Worm (Caenorhabditis elegans) whole organism, young adult: ENCODE data around the gene F21D9.4.

Experiments used
- B0035.1 ChIP-seq: sonication (generic microtip); optimal IDR thresholded peaks from 2 replicates; lab custom pipeline; 2016; ENCODE audit warnings: missing genetic modification characterization, mild to moderate bottlenecking, missing compliant biosample characterization, missing genotype, missing genetic modification reagents
- B0261.1 ChIP-seq: sonication (generic microtip); optimal IDR thresholded peaks from 2 replicates; lab custom pipeline; 2016; ENCODE audit warnings: mild to moderate bottlenecking, missing genetic modification characterization, moderate library complexity, missing compliant biosample characterization
- F22D6.2 ChIP-seq: sonication (generic microtip); optimal IDR thresholded peaks from 2 replicates; lab custom pipeline; 2016; ENCODE audit warnings: mild to moderate bottlenecking, missing genetic modification characterization, missing compliant biosample characterization
- F49E8.2 ChIP-seq: sonication (generic microtip); optimal IDR thresholded peaks from 3 replicates; lab custom pipeline; 2017; ENCODE audit warnings: missing genetic modification characterization, mild to moderate bottlenecking, missing compliant biosample characterization, antibody characterized with exemption, moderate library complexity; ENCODE audit not compliant: insufficient read depth
- F52B5.7 ChIP-seq: sonication (generic microtip); optimal IDR thresholded peaks from 2 replicates; lab custom pipeline; 2016; ENCODE audit warnings: mild to moderate bottlenecking, missing genetic modification characterization, missing compliant biosample characterization
- F57A8.1 ChIP-seq: fragments of 200-800 bp; sonication (Bioruptor generic); optimal IDR thresholded peaks from 2 replicates; lab custom pipeline; 2018; ENCODE audit warnings: mild to moderate bottlenecking, missing genetic modification characterization, moderate library complexity, missing compliant biosample characterization
- T07F8.4 ChIP-seq: sonication (generic microtip); optimal IDR thresholded peaks from 2 replicates; lab custom pipeline; 2016; ENCODE audit warnings: mild to moderate bottlenecking, missing genetic modification characterization, moderate library complexity, missing compliant biosample characterization
- Y53F4B.3 ChIP-seq: fragments of 200-800 bp; sonication (Bioruptor generic); IDR thresholded peaks from 2 replicates; pipeline ENCODE4 v1.3.6; 2022; ENCODE audit warnings: missing genetic modification reagents, missing genetic modification characterization, missing compliant biosample characterization
- Y56A3A.18 ChIP-seq: fragments of 200-800 bp; sonication (Bioruptor generic); IDR thresholded peaks from 2 replicates; pipeline ENCODE4 v1.3.6; 2022; ENCODE audit warnings: missing genetic modification reagents, missing genetic modification characterization, missing compliant biosample characterization
- Y79H2A.3 ChIP-seq: fragments of 200-800 bp; sonication (Bioruptor generic); conservative IDR thresholded peaks from 2 replicates; pipeline ENCODE4 v1.3.6; 2022; ENCODE audit warnings: missing genetic modification reagents, missing genetic modification characterization, missing compliant biosample characterization
- ZK185.1 ChIP-seq: sonication (generic microtip); optimal IDR thresholded peaks from 2 replicates; lab custom pipeline; 2016; ENCODE audit warnings: mild to moderate bottlenecking, missing genetic modification characterization, missing compliant biosample characterization; ENCODE audit not compliant: poor library complexity, severe bottlenecking
- atf-7 ChIP-seq: sonication (generic microtip); optimal IDR thresholded peaks from 2 replicates; lab custom pipeline; 2017; ENCODE audit warnings: mild to moderate bottlenecking, missing genetic modification characterization, missing compliant biosample characterization
- athp-1 ChIP-seq: sonication (generic microtip); optimal IDR thresholded peaks from 2 replicates; lab custom pipeline; 2017; ENCODE audit warnings: mild to moderate bottlenecking, missing genetic modification characterization, missing compliant biosample characterization
- ccch-3 ChIP-seq: fragments of 200-800 bp; sonication (Bioruptor generic); optimal IDR thresholded peaks from 2 replicates; lab custom pipeline; 2018; ENCODE audit warnings: mild to moderate bottlenecking, missing genetic modification characterization, missing compliant biosample characterization
- ceh-40 ChIP-seq: fragments of 200-800 bp; sonication (Bioruptor generic); IDR thresholded peaks from 2 replicates; pipeline ENCODE4 v1.3.6; 2022; ENCODE audit warnings: missing genetic modification characterization, missing compliant biosample characterization
- ceh-58 ChIP-seq: fragments of 200-800 bp; sonication (Bioruptor generic); IDR thresholded peaks from 2 replicates; pipeline ENCODE4 v1.3.6; 2022; ENCODE audit warnings: missing genetic modification characterization, missing compliant biosample characterization
- die-1 ChIP-seq: sonication (generic microtip); optimal IDR thresholded peaks from 2 replicates; lab custom pipeline; 2016; ENCODE audit warnings: missing genotype, mild to moderate bottlenecking, missing genetic modification characterization, missing compliant biosample characterization
- dpff-1 ChIP-seq: sonication (generic microtip); optimal IDR thresholded peaks from 2 replicates; lab custom pipeline; 2017; ENCODE audit warnings: mild to moderate bottlenecking, missing genetic modification characterization, missing compliant biosample characterization
- efl-1 ChIP-seq: fragments of 150-350 bp; optimal IDR thresholded peaks from 2 replicates; lab custom pipeline; 2014; ENCODE audit warnings: missing biosample characterization, missing genetic modification reagents, missing genetic modification characterization
- egl-44 ChIP-seq: fragments of 200-800 bp; sonication (Bioruptor generic); IDR thresholded peaks from 2 replicates; pipeline ENCODE4 v1.3.6; 2022; ENCODE audit warnings: missing genetic modification reagents, missing genetic modification characterization, missing compliant biosample characterization
- gei-17 ChIP-seq: fragments of 200-800 bp; sonication (Bioruptor generic); optimal IDR thresholded peaks from 2 replicates; lab custom pipeline; 2018; ENCODE audit warnings: mild to moderate bottlenecking, missing genetic modification characterization, missing compliant biosample characterization
- him-1 ChIP-seq: sonication (generic microtip); optimal IDR thresholded peaks from 2 replicates; lab custom pipeline; 2016; ENCODE audit warnings: missing genotype, missing genetic modification reagents, missing genetic modification characterization, missing compliant biosample characterization
- hsf-1 ChIP-seq: fragments of 200-800 bp; sonication (Bioruptor generic); IDR thresholded peaks from 2 replicates; pipeline ENCODE4 v1.3.6; 2022; ENCODE audit warnings: missing genetic modification reagents, missing genetic modification characterization, missing compliant biosample characterization
- let-607 ChIP-seq, 2 experiments: fragments of 200-800 bp in 1 of 2; sonication (Bioruptor generic) in 1 of 2; sonication (generic microtip) in 1 of 2; optimal IDR thresholded peaks; 2 replicates each; lab custom pipeline; 2016 to 2018; ENCODE audit warnings: mild to moderate bottlenecking in 2 of 2, missing compliant biosample characterization in 2 of 2, missing genetic modification characterization in 2 of 2, moderate library complexity in 2 of 2, missing genotype in 1 of 2
- lin-26 ChIP-seq: fragments of 200-800 bp; sonication (Bioruptor generic); IDR thresholded peaks from 2 replicates; pipeline ENCODE4 v1.3.6; 2022; ENCODE audit warnings: missing genetic modification reagents, missing genetic modification characterization, missing compliant biosample characterization
- lin-35 ChIP-seq, 3 experiments: fragments of 150-350 bp in 2 of 3; sonication (generic microtip) in 1 of 3; optimal IDR thresholded peaks; 2 replicates each; lab custom pipeline; 2014 to 2018; ENCODE audit warnings: missing biosample characterization in 3 of 3, missing genetic modification characterization in 3 of 3, missing genetic modification reagents in 3 of 3
- lin-54 ChIP-seq: fragments of 200-800 bp; sonication (Bioruptor generic); optimal IDR thresholded peaks from 2 replicates; lab custom pipeline; 2018; ENCODE audit warnings: mild to moderate bottlenecking, missing genetic modification characterization, missing compliant biosample characterization
- lsl-1 ChIP-seq: fragments of 200-800 bp; sonication (Bioruptor generic); optimal IDR thresholded peaks from 2 replicates; lab custom pipeline; 2018; ENCODE audit warnings: mild to moderate bottlenecking, missing genetic modification characterization, moderate library complexity, missing compliant biosample characterization
- madf-10 ChIP-seq: sonication (generic microtip); optimal IDR thresholded peaks from 2 replicates; lab custom pipeline; 2016; ENCODE audit warnings: mild to moderate bottlenecking, missing genetic modification characterization, missing compliant biosample characterization
- madf-6 ChIP-seq: fragments of 200-800 bp; sonication (Bioruptor generic); IDR thresholded peaks from 2 replicates; pipeline ENCODE4 v1.3.6; 2022; ENCODE audit warnings: missing genetic modification reagents, missing genetic modification characterization, missing compliant biosample characterization
- madf-8 ChIP-seq: fragments of 200-800 bp; sonication (Bioruptor generic); conservative IDR thresholded peaks from 2 replicates; pipeline ENCODE4 v1.3.6; 2022; ENCODE audit warnings: missing genetic modification reagents, missing genetic modification characterization, missing compliant biosample characterization
- mxl-1 ChIP-seq: sonication (generic microtip); optimal IDR thresholded peaks from 2 replicates; lab custom pipeline; 2016; ENCODE audit warnings: missing genetic modification characterization, missing compliant biosample characterization
- nhr-90 ChIP-seq: sonication (generic microtip); optimal IDR thresholded peaks from 2 replicates; lab custom pipeline; 2016; ENCODE audit warnings: missing genotype, mild to moderate bottlenecking, missing genetic modification characterization, missing compliant biosample characterization
- pbrm-1 ChIP-seq: fragments of 200-800 bp; sonication (Bioruptor generic); IDR thresholded peaks from 2 replicates; pipeline ENCODE4 v1.3.6; 2022; ENCODE audit warnings: missing genetic modification reagents, missing genetic modification characterization, missing compliant biosample characterization
- snpc-1.3 ChIP-seq: sonication (generic microtip); optimal IDR thresholded peaks from 2 replicates; lab custom pipeline; 2017; ENCODE audit warnings: missing genetic modification characterization, mild to moderate bottlenecking, missing compliant biosample characterization, antibody characterized with exemption, moderate library complexity, missing genotype, missing genetic modification reagents; ENCODE audit not compliant: insufficient read depth
- snpc-4 ChIP-seq, 5 experiments: fragments of 150-350 bp in 1 of 5; sonication (generic microtip) in 4 of 5; optimal IDR thresholded peaks; 2 replicates each; lab custom pipeline; 2014 to 2018; ENCODE audit warnings: missing genetic modification characterization in 5 of 5, missing biosample characterization in 3 of 5, antibody characterized with exemption in 2 of 5, mild to moderate bottlenecking in 2 of 5, missing compliant biosample characterization in 2 of 5, missing genotype in 2 of 5, moderate library complexity in 2 of 5, missing genetic modification reagents in 1 of 5
- tlf-1 ChIP-seq: fragments of 200-800 bp; sonication (Bioruptor generic); optimal IDR thresholded peaks from 2 replicates; lab custom pipeline; 2018; ENCODE audit warnings: mild to moderate bottlenecking, missing genetic modification characterization, missing compliant biosample characterization
- unc-130 ChIP-seq: sonication (generic microtip); optimal IDR thresholded peaks from 2 replicates; lab custom pipeline; 2016; ENCODE audit warnings: missing genetic modification reagents, missing genetic modification characterization, missing compliant biosample characterization
- ztf-28 ChIP-seq: fragments of 200-800 bp; sonication (Bioruptor generic); IDR thresholded peaks from 2 replicates; pipeline ENCODE4 v1.3.6; 2022; ENCODE audit warnings: missing genetic modification reagents, missing genetic modification characterization, missing compliant biosample characterization

The F21D9.4 gene

ce11 chrV:19297510-19297909 lies 43.9 kb downstream of the F21D9.4 start, which contains the start of gene fbxb-60:
Gene fbxb-60 (plus strand): TSS chrV:19297810.
- TF ChIP-seq F22D6.2, result no peak
- TF ChIP-seq ccch-3 (GFP tag; lab: Kevin White, UChicago), result no peak
- no peak for TF ChIP-seq madf-10
- no peak for TF ChIP-seq die-1 (tag; lab: Kevin White, UChicago)
- TF ChIP-seq T07F8.4 (tag; lab: Kevin White, UChicago), result no peak
- TF ChIP-seq unc-130 (GFP tag; lab: Kevin White, UChicago), result no peak
- no peak for TF ChIP-seq madf-8 (GFP tag; lab: Robert Waterston, UW)
- TF ChIP-seq egl-44, result no peak
- no peak for TF ChIP-seq madf-6 (GFP tag; lab: Robert Waterston, UW)
- TF ChIP-seq nhr-90 (tag; lab: Kevin White, UChicago), result no peak
- no peak for TF ChIP-seq ceh-58
- TF ChIP-seq tlf-1, result no peak
- no peak for TF ChIP-seq F52B5.7 (tag; lab: Kevin White, UChicago)
- TF ChIP-seq mxl-1 (tag; lab: Kevin White, UChicago), result no peak
- TF ChIP-seq B0035.1 (tag; lab: Kevin White, UChicago), result no peak
- no peak for TF ChIP-seq snpc-1.3
- TF ChIP-seq lin-26 (GFP tag; lab: Robert Waterston, UW), result no peak

ce11 chrV:19299262-19299661 lies 45.6 kb downstream of the F21D9.4 start, which contains the start of gene F55C9.14:
Gene F55C9.14 (plus strand): TSS chrV:19299562.
- TF ChIP-seq pbrm-1 (GFP tag; lab: Robert Waterston, UW) (no peak), lin-54 (GFP tag; lab: Kevin White, UChicago) (no peak), ztf-28 (no peak), hsf-1 (GFP tag; lab: Robert Waterston, UW) (no peak), F49E8.2 (tag; lab: Kevin White, UChicago) (no peak), atf-7 (tag; lab: Kevin White, UChicago) (no peak), tlf-1 (no peak), ceh-40 (GFP tag; lab: Robert Waterston, UW) (no peak), Y79H2A.3 (GFP tag; lab: Robert Waterston, UW) (no peak), let-607 (tag; optimal IDR thresholded peaks at IDR 0.05; lab: Kevin White, UChicago) (no peak), ZK185.1 (tag; lab: Kevin White, UChicago) (no peak), him-1 (tag; lab: Kevin White, UChicago) (no peak), F57A8.1 (no peak)
- TF ChIP-seq, all 124 proteins: peak for 0

- no peak for TF ChIP-seq lsl-1 (GFP tag; lab: Kevin White, UChicago)
- TF ChIP-seq snpc-4 (GFP tag; optimal IDR thresholded peaks at IDR 0.05; lab: Kevin White, UChicago), result no peak
- no peak for TF ChIP-seq snpc-4 (tag; optimal IDR thresholded peaks at IDR 0.05; lab: Kevin White, UChicago)
- no peak for TF ChIP-seq mxl-1 (tag; lab: Kevin White, UChicago)
- TF ChIP-seq efl-1, result no peak
Observed at ce11 chrV:19301934-19302333, 48.3 kb downstream of the F21D9.4 start, which contains the start of gene fbxb-62. Gene fbxb-62 (minus strand): TSS chrV:19302034.

- TF ChIP-seq B0261.1 (no peak), Y56A3A.18 (GFP tag; lab: Robert Waterston, UW) (no peak), dpff-1 (tag; lab: Kevin White, UChicago) (no peak), gei-17 (GFP tag; lab: Kevin White, UChicago) (no peak), lin-35 (GFP tag; optimal IDR thresholded peaks at IDR 0.05; lab: Kevin White, UChicago) (no peak), Y53F4B.3 (GFP tag; lab: Robert Waterston, UW) (no peak), ztf-28 (no peak), athp-1 (no peak), F22D6.2 (no peak)
Observed at ce11 chrV:19303589-19304174, 50.1 kb downstream of the F21D9.4 start, which contains the start of the genes fbxb-63 and fbxb-61. Gene fbxb-63 (minus strand): TSS chrV:19303730. Gene fbxb-61 (plus strand): TSS chrV:19304124.
